Fruit fly (Drosophila melanogaster) ovary, adult (tissue): ENCODE data around the gene Spp.

Source experiments
- CG17801 ChIP-seq: fragments of 200-800 bp; optimal IDR thresholded peaks from 2 replicates; lab custom pipeline; 2019; ENCODE audit warnings: missing biosample characterization, mild to moderate bottlenecking, missing genetic modification characterization, moderate library complexity; ENCODE audit not compliant: partially characterized antibody

The Spp gene

dm6 chr2L:521940-522632, 22.4 kb downstream of the Spp start:
- no peak for TF ChIP-seq CG17801

- TF ChIP-seq CG17801 = no peak
These were observed 23.2 kb downstream of the Spp start for dm6 chr2L:521001-521827.

- peak; percentile 62 for TF ChIP-seq CG17801
These were observed 24.0 kb downstream of the Spp start for dm6 chr2L:520331-521000.

- TF ChIP-seq CG17801 = no peak
These were observed 25.2 kb downstream of the Spp start for dm6 chr2L:518979-519891.

dm6 chr2L:518620-518913, 25.9 kb downstream of the Spp start:
- no peak for TF ChIP-seq CG17801

dm6 chr2L:517911-518619, 26.4 kb downstream of the Spp start:
- TF ChIP-seq CG17801 = no peak

dm6 chr2L:516032-516993, 28.1 kb downstream of the Spp start:
- TF ChIP-seq CG17801 = no peak

dm6 chr2L:514124-514818, 30.2 kb downstream of the Spp start:
- no peak for TF ChIP-seq CG17801

dm6 chr2L:513035-513434, 31.4 kb downstream of the Spp start:
- no peak for TF ChIP-seq CG17801

dm6 chr2L:512028-512427, 32.4 kb downstream of the Spp start:
- no peak for TF ChIP-seq CG17801

- no peak for TF ChIP-seq CG17801
These were observed 33.9 kb downstream of the Spp start for dm6 chr2L:510534-511014.

- no peak for TF ChIP-seq CG17801
These were observed 37.3 kb downstream of the Spp start for dm6 chr2L:507169-507568.

dm6 chr2L:506443-506842, 38.0 kb downstream of the Spp start:
- TF ChIP-seq CG17801 = no peak

- no peak for TF ChIP-seq CG17801
These were observed 39.4 kb downstream of the Spp start for dm6 chr2L:505009-505408.
